Worm (Caenorhabditis elegans): ENCODE data around the gene C02F12.8.

DNA sequence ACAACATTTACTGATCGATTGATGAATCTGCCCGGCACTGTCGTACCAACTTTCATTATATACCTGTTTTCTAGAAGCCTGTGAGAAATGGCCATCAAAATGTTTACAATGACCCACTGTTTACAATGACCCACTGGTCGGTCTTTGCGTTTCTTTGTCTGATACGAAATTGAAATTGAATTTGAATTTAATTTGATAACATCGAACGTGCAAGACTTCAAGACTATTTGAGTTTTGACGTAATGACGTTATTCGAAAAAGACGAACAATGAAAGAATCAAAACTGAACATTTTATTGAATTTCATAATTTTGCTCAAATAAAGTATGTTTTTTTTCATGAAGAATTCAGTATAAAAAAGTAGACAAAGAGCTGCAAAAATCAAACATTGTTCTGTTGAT is 21.0 kb downstream of the C02F12.8 start, which contains the start of gene C02F12.5:
- TF ChIP-seq fkh-10 (GFP tag; optimal IDR thresholded peaks at IDR 0.05) = no peak
- TF ChIP-seq ama-1 (optimal IDR thresholded peaks at IDR 0.05) = no peak
- no peak for TF ChIP-seq gmeb-2 (tag; optimal IDR thresholded peaks at IDR 0.05)
- no peak for TF ChIP-seq sox-4 (tag; optimal IDR thresholded peaks at IDR 0.05)
- no peak for TF ChIP-seq rnt-1 (tag; optimal IDR thresholded peaks at IDR 0.05)
- TF ChIP-seq tbx-7 (tag; optimal IDR thresholded peaks at IDR 0.05) = no peak
- no peak for TF ChIP-seq elt-4 (tag; optimal IDR thresholded peaks at IDR 0.05)

Measured in whole organism, late embryonic.